Worm (Caenorhabditis elegans) whole organism, midembryonic: ENCODE data around the gene F09E10.7.

Experiments
- cog-1 ChIP-seq: sonication (generic microtip); optimal IDR thresholded peaks from 2 replicates; lab custom pipeline; 2016; ENCODE audit warnings: missing genetic modification characterization, missing compliant biosample characterization
- flt-1 ChIP-seq: fragments of 200-800 bp; sonication (Bioruptor generic); IDR thresholded peaks from 2 replicates; pipeline ENCODE4 v1.3.6; 2022; ENCODE audit warnings: missing genetic modification characterization, missing compliant biosample characterization
- klf-2 ChIP-seq: fragments of 200-800 bp; sonication (Bioruptor generic); conservative IDR thresholded peaks from 2 replicates; pipeline ENCODE4 v1.3.6; 2022; ENCODE audit warnings: missing genetic modification reagents, missing genetic modification characterization, missing compliant biosample characterization
- med-1 ChIP-seq: sonication (generic microtip); optimal IDR thresholded peaks from 2 replicates; lab custom pipeline; 2017; ENCODE audit warnings: missing genetic modification characterization, mild to moderate bottlenecking, missing compliant biosample characterization, antibody characterized with exemption, missing genetic modification reagents; ENCODE audit not compliant: insufficient read depth
- ref-1 ChIP-seq: fragments of 200-800 bp; sonication (Bioruptor generic); conservative IDR thresholded peaks from 2 replicates; pipeline ENCODE4 v1.3.6; 2022; ENCODE audit warnings: missing genetic modification reagents, missing genetic modification characterization, missing compliant biosample characterization
- ztf-29 ChIP-seq: fragments of 200-800 bp; sonication (Bioruptor generic); IDR thresholded peaks from 2 replicates; pipeline ENCODE4 v1.3.6; 2022; ENCODE audit warnings: missing genetic modification reagents, missing genetic modification characterization, missing compliant biosample characterization

DNA sequence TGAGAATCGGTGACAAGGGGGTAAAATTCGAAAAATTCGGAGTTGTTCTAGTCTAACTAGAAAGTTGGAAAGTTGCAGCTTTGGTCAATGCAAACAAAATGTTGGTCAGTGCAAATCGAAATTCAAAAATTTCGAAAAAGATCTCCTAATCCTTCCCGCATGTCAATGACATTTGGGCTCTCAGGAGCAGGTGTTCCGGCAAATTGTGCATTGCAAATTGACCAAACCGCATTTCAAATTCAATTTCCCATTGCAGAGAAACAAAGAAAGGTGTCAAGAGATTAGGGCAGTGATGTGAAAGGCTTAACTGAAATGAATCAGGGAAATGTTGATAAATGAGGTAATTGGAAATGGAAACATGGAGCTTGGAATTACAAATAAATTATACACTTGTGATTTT, 21.6 kb upstream of the F09E10.7 start:
- TF ChIP-seq cog-1: no peak
- no peak for TF ChIP-seq ztf-29 (GFP tag; lab: Robert Waterston, UW)
- TF ChIP-seq klf-2: no peak
- TF ChIP-seq ref-1: no peak
- TF ChIP-seq flt-1: no peak
- no peak for TF ChIP-seq med-1 (GFP tag; lab: Kevin White, UChicago)
